Worm (Caenorhabditis elegans): ENCODE measurements around the gene ZK1128.1.

Gene ZK1128.1

ce11 chrIII:10096525-10096972 is 18.0 kb downstream of the ZK1128.1 start (continued):
- TF ChIP-seq ahr-1 (tag; optimal IDR thresholded peaks at IDR 0.05) (no peak), pqm-1 (tag; optimal IDR thresholded peaks at IDR 0.05) (no peak), C38D4.7 (GFP tag; optimal IDR thresholded peaks at IDR 0.05) (no peak), che-1 (tag; optimal IDR thresholded peaks at IDR 0.05) (no peak), sdc-2 (tag; optimal IDR thresholded peaks at IDR 0.05) (peak; percentile 46), K02D7.2 (tag; optimal IDR thresholded peaks at IDR 0.05) (no peak), tbx-2 (tag; optimal IDR thresholded peaks at IDR 0.05) (peak; percentile 84), pax-1 (tag; optimal IDR thresholded peaks at IDR 0.05) (peak; percentile 25), unc-3 (GFP tag; conservative IDR thresholded peaks at IDR 0.05) (no peak), unc-3 (tag; optimal IDR thresholded peaks at IDR 0.05) (no peak), pros-1 (tag; optimal IDR thresholded peaks at IDR 0.05) (peak; percentile 67), ceh-19 (GFP tag; optimal IDR thresholded peaks at IDR 0.05) (peak; percentile 26), fax-1 (tag; optimal IDR thresholded peaks at IDR 0.05) (no peak), ceh-2 (tag; optimal IDR thresholded peaks at IDR 0.05) (peak; percentile 78), syd-9 (tag; optimal IDR thresholded peaks at IDR 0.05) (no peak), sox-2 (GFP tag; IDR thresholded peaks at IDR 0.05) (no peak; the same call in 1 of the 2 replicates)

- TF ChIP-seq ceh-14 (tag; optimal IDR thresholded peaks at IDR 0.05) = no peak
- TF ChIP-seq ceh-6 (GFP tag; optimal IDR thresholded peaks at IDR 0.05) = no peak
- no peak for TF ChIP-seq ceh-48 (tag; optimal IDR thresholded peaks at IDR 0.05)
- TF ChIP-seq gmeb-2 (tag; optimal IDR thresholded peaks at IDR 0.05) = no peak
- no peak for TF ChIP-seq lim-6 (tag; optimal IDR thresholded peaks at IDR 0.05)
- no peak for TF ChIP-seq pag-3 (tag; optimal IDR thresholded peaks at IDR 0.05; ENCODE audit: borderline replicate concordance)
Observed at ce11 chrIII:10095377-10095776, 19.2 kb downstream of the ZK1128.1 start.

- TF ChIP-seq fkh-6 (tag; optimal IDR thresholded peaks at IDR 0.05) = peak; percentile 17
- TF ChIP-seq nhr-232 (tag; optimal IDR thresholded peaks at IDR 0.05) = peak; percentile 15
- peak; percentile 35 for TF ChIP-seq syd-9 (tag; optimal IDR thresholded peaks at IDR 0.05)
- TF ChIP-seq dve-1 (tag; optimal IDR thresholded peaks at IDR 0.05) = no peak
- TF ChIP-seq tbx-2 (tag; optimal IDR thresholded peaks at IDR 0.05) = peak; percentile 60
- TF ChIP-seq ceh-6 (GFP tag; optimal IDR thresholded peaks at IDR 0.05) = no peak
- TF ChIP-seq ahr-1 (tag; optimal IDR thresholded peaks at IDR 0.05) = no peak
- peak; percentile 73 for TF ChIP-seq ref-2 (tag; optimal IDR thresholded peaks at IDR 0.05)
- no peak for TF ChIP-seq ttx-3 (tag; optimal IDR thresholded peaks at IDR 0.05)
- TF ChIP-seq ceh-31 (tag; optimal IDR thresholded peaks at IDR 0.05) = peak; percentile 66
- TF ChIP-seq che-1 (tag; optimal IDR thresholded peaks at IDR 0.05) = no peak
- no peak for TF ChIP-seq tbx-7 (tag; optimal IDR thresholded peaks at IDR 0.05)
- TF ChIP-seq hlh-15 (tag; optimal IDR thresholded peaks at IDR 0.05) = no peak
- no peak for TF ChIP-seq K02D7.2 (tag; optimal IDR thresholded peaks at IDR 0.05)
- TF ChIP-seq ceh-22 (tag; optimal IDR thresholded peaks at IDR 0.05) = peak; percentile 41
- TF ChIP-seq pag-3 (tag; optimal IDR thresholded peaks at IDR 0.05; ENCODE audit: borderline replicate concordance) = no peak
- TF ChIP-seq ceh-2 (tag; optimal IDR thresholded peaks at IDR 0.05) = peak; percentile 2
- no peak for TF ChIP-seq unc-3 (GFP tag; conservative IDR thresholded peaks at IDR 0.05)
- TF ChIP-seq unc-3 (tag; optimal IDR thresholded peaks at IDR 0.05) = no peak
- TF ChIP-seq hlh-6 (tag; optimal IDR thresholded peaks at IDR 0.05) = peak; percentile 72
- no peak for TF ChIP-seq unc-55 (GFP tag; optimal IDR thresholded peaks at IDR 0.05)
- TF ChIP-seq C38D4.7 (GFP tag; optimal IDR thresholded peaks at IDR 0.05) = no peak
- peak; percentile 54 for TF ChIP-seq C08G9.2 (tag; optimal IDR thresholded peaks at IDR 0.05)
- no peak for TF ChIP-seq npax-4 (tag; optimal IDR thresholded peaks at IDR 0.05)
- no peak for TF ChIP-seq ceh-9 (tag; optimal IDR thresholded peaks at IDR 0.05)
- no peak for TF ChIP-seq hlh-8 (tag; optimal IDR thresholded peaks at IDR 0.05)
- no peak for TF ChIP-seq fax-1 (tag; optimal IDR thresholded peaks at IDR 0.05)
- no peak for TF ChIP-seq pqm-1 (tag; optimal IDR thresholded peaks at IDR 0.05)
- no peak for TF ChIP-seq ama-1 (optimal IDR thresholded peaks at IDR 0.05)
- no peak for TF ChIP-seq K09A11.1 (tag; optimal IDR thresholded peaks at IDR 0.05; ENCODE audit: insufficient read depth)
- no peak for TF ChIP-seq ceh-30 (tag; optimal IDR thresholded peaks at IDR 0.05)
- no peak for TF ChIP-seq ceh-18 (tag; optimal IDR thresholded peaks at IDR 0.05)
- no peak for TF ChIP-seq unc-86 (tag; optimal IDR thresholded peaks at IDR 0.05)
- peak; percentile 57 for TF ChIP-seq F13H6.1 (tag; optimal IDR thresholded peaks at IDR 0.05)
- peak; percentile 20 for TF ChIP-seq ets-4 (tag; optimal IDR thresholded peaks at IDR 0.05)
- no peak for TF ChIP-seq sox-2 (GFP tag; IDR thresholded peaks at IDR 0.05)
- TF ChIP-seq ceh-45 (GFP tag; IDR thresholded peaks at IDR 0.05) = no peak
- TF ChIP-seq pros-1 (tag; optimal IDR thresholded peaks at IDR 0.05) = peak; percentile 26
- no peak for TF ChIP-seq zip-5 (tag; optimal IDR thresholded peaks at IDR 0.05)
- no peak for TF ChIP-seq ceh-19 (GFP tag; optimal IDR thresholded peaks at IDR 0.05)
- TF ChIP-seq lin-11 (tag; optimal IDR thresholded peaks at IDR 0.05) = no peak
- no peak for TF ChIP-seq elt-2 (tag; optimal IDR thresholded peaks at IDR 0.05)
Observed at ce11 chrIII:10094538-10094937, 20.0 kb downstream of the ZK1128.1 start.
